Worm (Caenorhabditis elegans) whole organism, young adult: Measurements from ENCODE around the gene F59E12.6.

Experiments used
- B0019.2 ChIP-seq: fragments of 200-800 bp; sonication (Bioruptor generic); conservative IDR thresholded peaks from 2 replicates; pipeline ENCODE4 v1.3.6; 2022; ENCODE audit warnings: missing genetic modification reagents, missing genetic modification characterization, missing compliant biosample characterization
- B0035.1 ChIP-seq: sonication (generic microtip); optimal IDR thresholded peaks from 2 replicates; lab custom pipeline; 2016; ENCODE audit warnings: missing genetic modification characterization, mild to moderate bottlenecking, missing compliant biosample characterization, missing genotype, missing genetic modification reagents
- B0261.1 ChIP-seq: sonication (generic microtip); optimal IDR thresholded peaks from 2 replicates; lab custom pipeline; 2016; ENCODE audit warnings: mild to moderate bottlenecking, missing genetic modification characterization, moderate library complexity, missing compliant biosample characterization
- C17E4.6 ChIP-seq: fragments of 200-800 bp; sonication (Bioruptor generic); IDR thresholded peaks from 2 replicates; pipeline ENCODE4 v1.3.6; 2022; ENCODE audit warnings: missing genetic modification reagents, missing genetic modification characterization, missing compliant biosample characterization
- F23B12.7 ChIP-seq: sonication (generic microtip); optimal IDR thresholded peaks from 2 replicates; lab custom pipeline; 2017; ENCODE audit warnings: missing genetic modification characterization, mild to moderate bottlenecking, missing compliant biosample characterization, antibody characterized with exemption, moderate library complexity; ENCODE audit not compliant: insufficient read depth
- F33H1.4 ChIP-seq: fragments of 200-800 bp; sonication (Bioruptor generic); IDR thresholded peaks from 2 replicates; pipeline ENCODE4 v1.3.6; 2022; ENCODE audit warnings: missing genetic modification reagents, missing genetic modification characterization, missing compliant biosample characterization
- F52B5.7 ChIP-seq: sonication (generic microtip); optimal IDR thresholded peaks from 2 replicates; lab custom pipeline; 2016; ENCODE audit warnings: mild to moderate bottlenecking, missing genetic modification characterization, missing compliant biosample characterization
- F57C9.4 ChIP-seq: sonication (generic microtip); optimal IDR thresholded peaks from 2 replicates; lab custom pipeline; 2017; ENCODE audit warnings: mild to moderate bottlenecking, missing genetic modification characterization, missing compliant biosample characterization
- K11D2.4 ChIP-seq: fragments of 200-800 bp; sonication (Bioruptor generic); IDR thresholded peaks from 2 replicates; pipeline ENCODE4 v1.3.6; 2022; ENCODE audit warnings: missing genetic modification reagents, missing genetic modification characterization, missing compliant biosample characterization
- T26A5.8 ChIP-seq: sonication (generic microtip); optimal IDR thresholded peaks from 2 replicates; lab custom pipeline; 2016; ENCODE audit warnings: missing genetic modification characterization, missing compliant biosample characterization
- Y53F4B.3 ChIP-seq: fragments of 200-800 bp; sonication (Bioruptor generic); IDR thresholded peaks from 2 replicates; pipeline ENCODE4 v1.3.6; 2022; ENCODE audit warnings: missing genetic modification reagents, missing genetic modification characterization, missing compliant biosample characterization
- aptf-2 ChIP-seq: fragments of 200-800 bp; sonication (Bioruptor generic); conservative IDR thresholded peaks from 2 replicates; pipeline ENCODE4 v1.3.6; 2022; ENCODE audit warnings: missing genetic modification reagents, missing genetic modification characterization, missing compliant biosample characterization
- aptf-3 ChIP-seq: fragments of 200-800 bp; sonication (Bioruptor generic); IDR thresholded peaks from 2 replicates; pipeline ENCODE4 v1.3.6; 2022; ENCODE audit warnings: missing genetic modification characterization, missing compliant biosample characterization
- bed-2 ChIP-seq: fragments of 200-800 bp; sonication (Bioruptor generic); IDR thresholded peaks from 2 replicates; pipeline ENCODE4 v1.3.6; 2022; ENCODE audit warnings: missing genetic modification reagents, missing genetic modification characterization, missing compliant biosample characterization
- cebp-2 ChIP-seq: fragments of 200-800 bp; sonication (Bioruptor generic); IDR thresholded peaks from 2 replicates; pipeline ENCODE4 v1.3.6; 2022; ENCODE audit warnings: missing genetic modification characterization, missing compliant biosample characterization
- ceh-40 ChIP-seq: fragments of 200-800 bp; sonication (Bioruptor generic); IDR thresholded peaks from 2 replicates; pipeline ENCODE4 v1.3.6; 2022; ENCODE audit warnings: missing genetic modification characterization, missing compliant biosample characterization
- ceh-58 ChIP-seq: fragments of 200-800 bp; sonication (Bioruptor generic); IDR thresholded peaks from 2 replicates; pipeline ENCODE4 v1.3.6; 2022; ENCODE audit warnings: missing genetic modification characterization, missing compliant biosample characterization
- dpl-1 ChIP-seq: fragments of 150-350 bp; optimal IDR thresholded peaks from 2 replicates; lab custom pipeline; 2014; ENCODE audit warnings: missing biosample characterization, missing genetic modification reagents, missing genetic modification characterization
- egl-18 ChIP-seq: fragments of 200-800 bp; sonication (Bioruptor generic); IDR thresholded peaks from 2 replicates; pipeline ENCODE4 v1.3.6; 2022; ENCODE audit warnings: missing genetic modification reagents, missing genetic modification characterization, missing compliant biosample characterization
- egrh-3 ChIP-seq: fragments of 200-800 bp; sonication (Bioruptor generic); IDR thresholded peaks from 2 replicates; pipeline ENCODE4 v1.3.6; 2022; ENCODE audit warnings: missing genetic modification reagents, missing genetic modification characterization, missing compliant biosample characterization
- ekl-4 ChIP-seq: fragments of 200-800 bp; sonication (Bioruptor generic); IDR thresholded peaks from 2 replicates; pipeline ENCODE4 v1.3.6; 2022; ENCODE audit warnings: missing genetic modification reagents, missing genetic modification characterization, missing compliant biosample characterization
- fkh-3 ChIP-seq: sonication (generic microtip); optimal IDR thresholded peaks from 2 replicates; lab custom pipeline; 2016; ENCODE audit warnings: mild to moderate bottlenecking, missing genetic modification characterization, missing compliant biosample characterization
- hmg-1.2 ChIP-seq: fragments of 200-800 bp; sonication (Bioruptor generic); IDR thresholded peaks from 2 replicates; pipeline ENCODE4 v1.3.6; 2022; ENCODE audit warnings: missing genetic modification reagents, missing genetic modification characterization, missing compliant biosample characterization
- hmg-20 ChIP-seq: fragments of 200-800 bp; sonication (Bioruptor generic); IDR thresholded peaks from 2 replicates; pipeline ENCODE4 v1.3.6; 2022; ENCODE audit warnings: missing genetic modification reagents, missing genetic modification characterization, missing compliant biosample characterization
- hrde-1 ChIP-seq: sonication (generic microtip); optimal IDR thresholded peaks from 2 replicates; lab custom pipeline; 2016; ENCODE audit warnings: missing genetic modification characterization, mild to moderate bottlenecking, missing compliant biosample characterization, moderate library complexity, missing genotype, missing genetic modification reagents, borderline replicate concordance
- hsf-1 ChIP-seq: fragments of 200-800 bp; sonication (Bioruptor generic); IDR thresholded peaks from 2 replicates; pipeline ENCODE4 v1.3.6; 2022; ENCODE audit warnings: missing genetic modification reagents, missing genetic modification characterization, missing compliant biosample characterization
- lin-35 ChIP-seq, 3 experiments: fragments of 150-350 bp in 2 of 3; sonication (generic microtip) in 1 of 3; optimal IDR thresholded peaks; 2 replicates each; lab custom pipeline; 2014 to 2018; ENCODE audit warnings: missing biosample characterization in 3 of 3, missing genetic modification characterization in 3 of 3, missing genetic modification reagents in 3 of 3
- lir-1 ChIP-seq: fragments of 200-800 bp; sonication (Bioruptor generic); conservative IDR thresholded peaks from 2 replicates; pipeline ENCODE4 v1.3.6; 2022; ENCODE audit warnings: missing genetic modification reagents, missing genetic modification characterization, missing compliant biosample characterization
- madf-10 ChIP-seq: sonication (generic microtip); optimal IDR thresholded peaks from 2 replicates; lab custom pipeline; 2016; ENCODE audit warnings: mild to moderate bottlenecking, missing genetic modification characterization, missing compliant biosample characterization
- madf-6 ChIP-seq: fragments of 200-800 bp; sonication (Bioruptor generic); IDR thresholded peaks from 2 replicates; pipeline ENCODE4 v1.3.6; 2022; ENCODE audit warnings: missing genetic modification reagents, missing genetic modification characterization, missing compliant biosample characterization
- mcd-1 ChIP-seq: fragments of 200-800 bp; sonication (Bioruptor generic); IDR thresholded peaks from 2 replicates; pipeline ENCODE4 v1.3.6; 2022; ENCODE audit warnings: missing genetic modification reagents, missing genetic modification characterization, missing compliant biosample characterization
- nfya-1 ChIP-seq: sonication (generic microtip); optimal IDR thresholded peaks from 2 replicates; lab custom pipeline; 2017; ENCODE audit warnings: antibody characterized with exemption, missing compliant biosample characterization, missing genetic modification characterization, borderline replicate concordance; ENCODE audit not compliant: insufficient read depth
- nhr-27 ChIP-seq: fragments of 200-800 bp; sonication (Bioruptor generic); optimal IDR thresholded peaks from 2 replicates; lab custom pipeline; 2018; ENCODE audit warnings: mild to moderate bottlenecking, missing genetic modification characterization, moderate library complexity, missing compliant biosample characterization
- pha-4 ChIP-seq: fragments of 150-350 bp; sonication (generic microtip); optimal IDR thresholded peaks from 2 replicates; lab custom pipeline; 2014; ENCODE audit warnings: missing biosample characterization, missing genetic modification reagents, missing genetic modification characterization
- rpc-1 ChIP-seq, 2 experiments: fragments of 150-350 bp in 1 of 2; sonication (generic microtip) in 1 of 2; optimal IDR thresholded peaks; 2 replicates each; lab custom pipeline; 2014 to 2018; ENCODE audit warnings: missing biosample characterization in 1 of 2, missing genetic modification characterization in 1 of 2, missing genetic modification reagents in 1 of 2, missing genotype in 1 of 2
- sdz-38 ChIP-seq: sonication (generic microtip); optimal IDR thresholded peaks from 2 replicates; lab custom pipeline; 2016; ENCODE audit warnings: missing genotype, missing genetic modification characterization, missing compliant biosample characterization
- sea-2 ChIP-seq: fragments of 200-800 bp; sonication (Bioruptor generic); IDR thresholded peaks from 2 replicates; pipeline ENCODE4 v1.3.6; 2022; ENCODE audit warnings: missing genetic modification characterization, missing compliant biosample characterization
- somi-1 ChIP-seq: fragments of 200-800 bp; sonication (Bioruptor generic); optimal IDR thresholded peaks from 2 replicates; lab custom pipeline; 2018; ENCODE audit warnings: mild to moderate bottlenecking, missing genetic modification characterization, missing compliant biosample characterization
- tbp1 ChIP-seq: fragments of 200-800 bp; sonication (Bioruptor generic); optimal IDR thresholded peaks from 2 replicates; lab custom pipeline; 2018; ENCODE audit warnings: mild to moderate bottlenecking, missing genetic modification characterization, missing compliant biosample characterization
- tbx-9 ChIP-seq: sonication (generic microtip); optimal IDR thresholded peaks from 2 replicates; lab custom pipeline; 2016; ENCODE audit warnings: borderline replicate concordance, missing genetic modification characterization, inconsistent platforms, missing compliant biosample characterization
- zfh-2 ChIP-seq: fragments of 200-800 bp; sonication (Bioruptor generic); conservative IDR thresholded peaks from 2 replicates; pipeline ENCODE4 v1.3.6; 2022; ENCODE audit warnings: missing genetic modification reagents, missing genetic modification characterization, missing compliant biosample characterization
- zim-3 ChIP-seq: sonication (generic microtip); optimal IDR thresholded peaks from 2 replicates; lab custom pipeline; 2017; ENCODE audit warnings: mild to moderate bottlenecking, missing genetic modification characterization, moderate library complexity, missing compliant biosample characterization
- ztf-22 ChIP-seq: fragments of 200-800 bp; sonication (Bioruptor generic); optimal IDR thresholded peaks from 2 replicates; lab custom pipeline; 2018; ENCODE audit warnings: mild to moderate bottlenecking, missing genetic modification characterization, moderate library complexity, missing compliant biosample characterization
- ztf-25 ChIP-seq: fragments of 200-800 bp; sonication (Bioruptor generic); IDR thresholded peaks from 2 replicates; pipeline ENCODE4 v1.3.6; 2022; ENCODE audit warnings: missing genetic modification reagents, missing genetic modification characterization, missing compliant biosample characterization
- ztf-3 ChIP-seq: fragments of 200-800 bp; sonication (Bioruptor generic); optimal IDR thresholded peaks from 2 replicates; lab custom pipeline; 2018; ENCODE audit warnings: mild to moderate bottlenecking, missing genetic modification characterization, missing compliant biosample characterization

F59E12.6 gene

DNA sequence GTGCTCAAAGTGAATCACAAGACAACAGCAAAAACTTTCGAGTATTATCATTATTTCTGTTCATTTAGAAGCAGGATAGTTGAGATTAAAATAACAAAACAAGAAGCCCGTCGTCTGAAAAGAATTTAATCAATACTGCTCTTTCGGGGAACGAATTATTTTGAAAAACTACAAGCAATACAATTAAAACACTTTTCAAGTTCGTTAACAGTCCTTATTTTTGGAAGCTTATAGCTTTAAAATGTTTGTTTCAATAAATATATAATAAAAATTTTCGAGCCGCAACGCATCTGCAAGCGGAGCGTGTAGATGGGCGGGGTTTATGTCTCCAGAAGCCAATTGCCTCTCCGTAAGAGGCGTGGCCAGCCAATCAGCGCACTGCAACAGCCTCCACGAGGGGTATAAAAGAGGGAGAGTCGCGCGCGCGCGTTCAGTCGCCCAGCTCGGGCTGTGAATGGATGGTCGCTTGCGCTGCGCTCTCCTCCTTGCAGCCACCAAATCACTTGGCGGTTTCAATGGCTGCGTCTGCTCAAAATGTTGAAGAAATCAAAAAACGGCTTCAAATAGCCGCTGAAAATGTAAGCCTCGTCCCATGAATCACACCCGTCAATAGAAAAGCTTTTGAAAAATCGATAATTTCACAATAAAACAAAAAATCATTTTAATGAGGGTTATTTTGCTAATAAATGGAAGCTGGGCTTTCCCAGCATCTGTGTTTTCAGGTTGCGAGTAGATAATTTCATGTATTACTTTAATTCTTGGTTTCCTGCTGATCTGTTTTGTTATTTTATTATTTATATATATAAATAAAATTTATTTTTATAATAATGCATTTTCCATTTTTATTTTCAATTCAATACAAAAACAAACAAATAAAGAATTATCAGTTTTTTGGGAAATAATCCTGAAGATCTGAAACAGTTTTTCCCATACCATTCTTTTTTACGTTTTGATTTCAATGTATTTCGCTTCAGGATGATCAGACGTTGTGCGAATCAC is 30.3 kb upstream of the F59E12.6 start, which contains the start of the genes ift-43 and mdt-26 (continued):
- TF ChIP-seq ztf-25 (GFP tag; lab: Robert Waterston, UW) (no peak), hmg-1.2 (GFP tag; lab: Robert Waterston, UW) (peak; percentile 56), sea-2 (GFP tag; lab: Robert Waterston, UW) (0 out of 2 replicates have a peak, but pooled peaks have one; percentile 65), lin-35 (GFP tag; optimal IDR thresholded peaks at IDR 0.05; lab: Kevin White, UChicago) (peak in 2 of 3 experiments; percentile 0 to 60), egrh-3 (GFP tag; lab: Robert Waterston, UW) (peak; percentile 95), B0035.1 (tag; lab: Kevin White, UChicago) (no peak), nhr-27 (tag; lab: Kevin White, UChicago) (no peak), ztf-3 (no peak), ztf-22 (no peak), egl-18 (GFP tag; lab: Robert Waterston, UW) (peak; percentile 86; the same call in 1 of the 2 replicates), ekl-4 (GFP tag; lab: Robert Waterston, UW) (peak; percentile 83), sdz-38 (tag; lab: Kevin White, UChicago) (peak; percentile 16), K11D2.4 (GFP tag; lab: Robert Waterston, UW) (peak; percentile 91), B0019.2 (GFP tag; lab: Robert Waterston, UW) (no peak), T26A5.8 (tag; lab: Kevin White, UChicago) (no peak), zim-3 (peak; percentile 72), mcd-1 (peak; percentile 85), ceh-40 (GFP tag; lab: Robert Waterston, UW) (peak; percentile 83; the same call in 1 of the 2 replicates), somi-1 (GFP tag; lab: Kevin White, UChicago) (no peak), cebp-2 (0 out of 2 replicates have a peak, but pooled peaks have one; percentile 40), bed-2 (peak; percentile 55; the same call in 1 of the 2 replicates), aptf-3 (no peak), madf-10 (tag; lab: Kevin White, UChicago) (peak; percentile 79), hmg-20 (GFP tag; lab: Robert Waterston, UW) (peak; percentile 10; the same call in 1 of the 2 replicates), tbp1 (GFP tag; lab: Kevin White, UChicago) (peak; percentile 76), Y53F4B.3 (GFP tag; lab: Robert Waterston, UW) (0 out of 2 replicates have a peak, but pooled peaks have one; percentile 37), madf-6 (GFP tag; lab: Robert Waterston, UW) (peak; percentile 62), lir-1 (GFP tag; lab: Robert Waterston, UW) (peak; percentile 48; the same call in 1 of the 2 replicates), B0261.1 (tag; lab: Kevin White, UChicago) (no peak), aptf-2 (no peak), rpc-1 (optimal IDR thresholded peaks at IDR 0.05; lab: Kevin White, UChicago) (peak; percentile 6), rpc-1 (tag; optimal IDR thresholded peaks at IDR 0.05; lab: Kevin White, UChicago) (no peak), C17E4.6 (GFP tag; lab: Robert Waterston, UW) (peak; percentile 53; the same call in 1 of the 2 replicates), F57C9.4 (tag; lab: Kevin White, UChicago) (peak; percentile 37), zfh-2 (GFP tag; lab: Robert Waterston, UW) (peak; percentile 99), hsf-1 (GFP tag; lab: Robert Waterston, UW) (no peak), tbx-9 (no peak), dpl-1 (GFP tag; lab: Kevin White, UChicago) (peak; percentile 40), pha-4 (no peak), F33H1.4 (GFP tag; lab: Robert Waterston, UW) (0 out of 2 replicates have a peak, but pooled peaks have one; percentile 43), ceh-58 (GFP tag; lab: Robert Waterston, UW) (no peak), hrde-1 (tag; lab: Kevin White, UChicago) (no peak), F23B12.7 (tag; lab: Kevin White, UChicago) (peak; percentile 85), nfya-1 (tag; lab: Kevin White, UChicago) (no peak), F52B5.7 (tag; lab: Kevin White, UChicago) (no peak), fkh-3 (no peak)
